Fruit fly (Drosophila melanogaster): ENCODE data around the gene CG7059.

Gene CG7059

dm6 chr3R:22421618-22422017, 32.0 kb downstream of the CG7059 start (continued):
- TF ChIP-seq CG17328 (GFP tag; IDR thresholded peaks at IDR 0.05) (peak; percentile 57; the same call in 1 of the 2 replicates), CG11093 (GFP tag; IDR thresholded peaks at IDR 0.05) (peak; percentile 53; the same call in 1 of the 3 replicates), amos (GFP tag; IDR thresholded peaks at IDR 0.05; ENCODE audit: partially characterized antibody) (no peak), CG10321 (GFP tag; IDR thresholded peaks at IDR 0.05) (peak; percentile 31; the same call in 1 of the 2 replicates), wdn (GFP tag; IDR thresholded peaks at IDR 0.05) (peak; percentile 73; the same call in 1 of the 2 replicates), croc (GFP tag; conservative IDR thresholded peaks at IDR 0.05) (peak; percentile 32; the same call in 2 of the 3 replicates), eyg (GFP tag; optimal IDR thresholded peaks at IDR 0.05) (peak; percentile 60), HLH4C (GFP tag; IDR thresholded peaks at IDR 0.05; ENCODE audit: partially characterized antibody) (no peak), pzg (GFP tag; optimal IDR thresholded peaks at IDR 0.05) (no peak), CG11085 (GFP tag; IDR thresholded peaks at IDR 0.05) (peak; percentile 69), fu2 (GFP tag; optimal IDR thresholded peaks at IDR 0.05) (peak; percentile 18), Nf-YB (GFP tag; optimal IDR thresholded peaks at IDR 0.05) (peak; percentile 17), Mes4 (GFP tag; optimal IDR thresholded peaks at IDR 0.05) (peak; percentile 26), B-H1 (GFP tag; IDR thresholded peaks at IDR 0.05) (peak; percentile 47), CG31224 (GFP tag; IDR thresholded peaks at IDR 0.05) (peak; percentile 54; the same call in 1 of the 2 replicates), CG1529 (GFP tag; optimal IDR thresholded peaks at IDR 0.05) (peak; percentile 3), al (GFP tag; IDR thresholded peaks at IDR 0.05) (peak; percentile 64), CG10654 (GFP tag; optimal IDR thresholded peaks at IDR 0.05) (peak; percentile 3), wor (GFP tag; IDR thresholded peaks at IDR 0.05) (no peak), CG3163 (GFP tag; optimal IDR thresholded peaks at IDR 0.05) (no peak), PHDP (tag; optimal IDR thresholded peaks at IDR 0.05) (peak; percentile 67), tap (tag; optimal IDR thresholded peaks at IDR 0.05) (peak; percentile 51), CG31441 (GFP tag; IDR thresholded peaks at IDR 0.05) (peak; percentile 56), Hsf (GFP tag; optimal IDR thresholded peaks at IDR 0.05) (peak; percentile 23), CkIIα-i1 (GFP tag; IDR thresholded peaks at IDR 0.05) (no peak), Ravus (GFP tag; IDR thresholded peaks at IDR 0.05) (peak; percentile 43), CG11247 (GFP tag; IDR thresholded peaks at IDR 0.05) (peak; percentile 63; the same call in 1 of the 2 replicates), dmrt11E (tag; optimal IDR thresholded peaks at IDR 0.05) (peak; percentile 41), chm (GFP tag; IDR thresholded peaks at IDR 0.05) (0 out of 2 replicates have a peak, but pooled peaks have one; percentile 11), CG11696 (GFP tag; IDR thresholded peaks at IDR 0.05) (peak; percentile 43; the same call in 1 of the 2 replicates), CG8478 (optimal IDR thresholded peaks at IDR 0.05) (no peak), CG7372 (GFP tag; IDR thresholded peaks at IDR 0.05) (peak; percentile 72), CG3281 (GFP tag; optimal IDR thresholded peaks at IDR 0.05) (peak; percentile 48), CG32767 (GFP tag; IDR thresholded peaks at IDR 0.05) (peak; percentile 60; the same call in 1 of the 2 replicates), HLH54F (GFP tag; optimal IDR thresholded peaks at IDR 0.05) (peak; percentile 27), dati (GFP tag; IDR thresholded peaks at IDR 0.05) (peak; percentile 39; the same call in 1 of the 2 replicates), MESR4 (GFP tag; optimal IDR thresholded peaks at IDR 0.05) (no peak), B-H2 (GFP tag; optimal IDR thresholded peaks at IDR 0.05) (no peak), CG3847 (GFP tag; IDR thresholded peaks at IDR 0.05) (peak; percentile 66), Dbx (GFP tag; IDR thresholded peaks at IDR 0.05) (peak; percentile 70; the same call in 2 of the 3 replicates), CG16863 (GFP tag; optimal IDR thresholded peaks at IDR 0.05) (peak; percentile 47), ase (GFP tag; IDR thresholded peaks at IDR 0.05) (peak; percentile 56; the same call in 1 of the 3 replicates), Ets65A (GFP tag) (no peak), MBD-R2 (GFP tag; IDR thresholded peaks at IDR 0.05) (peak; percentile 54; the same call in 1 of the 2 replicates), Rfx (GFP tag; IDR thresholded peaks at IDR 0.05) (peak; percentile 84), crc (GFP tag; optimal IDR thresholded peaks at IDR 0.05) (peak; percentile 73), CG16779 (GFP tag; IDR thresholded peaks at IDR 0.05) (no peak), CG11695 (GFP tag; IDR thresholded peaks at IDR 0.05) (peak; percentile 69), HLH3B (GFP tag; IDR thresholded peaks at IDR 0.05) (peak; percentile 64; the same call in 1 of the 2 replicates), CG2712 (tag; optimal IDR thresholded peaks at IDR 0.05) (peak; percentile 69), salm (tag; optimal IDR thresholded peaks at IDR 0.05) (peak; percentile 17), H15 (GFP tag; IDR thresholded peaks at IDR 0.05) (peak; percentile 72; the same call in 2 of the 3 replicates)
